Fruit fly (Drosophila melanogaster): ENCODE measurements around the gene TBC1D23.

The TBC1D23 gene

DNA sequence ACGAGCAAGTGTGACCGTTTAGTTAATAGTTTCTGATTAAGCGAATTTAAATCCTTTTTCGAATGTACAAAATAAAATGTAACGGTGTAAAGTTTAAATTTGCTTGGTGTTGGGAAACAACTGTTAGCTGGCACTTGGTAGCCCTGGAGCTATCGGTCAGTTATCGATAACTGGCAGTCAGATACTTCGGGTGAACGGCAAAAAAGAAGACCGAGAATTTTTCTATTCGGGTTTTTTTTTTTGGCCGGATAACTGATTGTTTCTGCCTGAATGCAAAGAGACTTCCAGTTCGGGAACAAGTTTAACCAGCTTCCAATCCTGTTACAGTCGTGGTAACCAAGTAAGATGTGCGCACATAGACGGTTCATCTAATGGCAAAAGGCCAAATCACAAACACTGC lies 48.4 kb downstream of the TBC1D23 start, which contains the start of gene CG4896:
Gene CG4896 (plus strand): TSS at position 169 of the 400 bp plus-strand sequence.
- TF ChIP-seq noc (tag; optimal IDR thresholded peaks at IDR 0.05): no peak

Data from whole organism, larva.